Worm (Caenorhabditis elegans): ENCODE results near the gene C01G6.9.

DNA sequence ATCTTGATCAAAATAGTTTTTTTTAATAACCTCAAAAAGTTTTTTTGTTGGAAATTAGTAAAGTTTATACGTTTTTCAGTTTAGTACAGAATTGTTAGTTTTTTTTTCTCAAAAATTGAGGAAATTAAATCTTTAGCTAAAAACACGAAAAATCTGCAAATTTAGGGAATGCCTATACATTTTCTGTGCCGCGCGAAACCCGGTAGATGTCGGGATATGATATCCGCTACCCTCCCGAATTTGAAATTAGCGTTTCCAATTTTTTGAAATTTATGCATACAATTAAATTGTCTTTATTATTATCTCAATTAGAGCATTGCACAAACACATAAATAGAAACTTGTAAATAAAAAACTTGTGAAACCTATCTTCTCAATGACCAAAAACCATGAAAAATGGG is 37.4 kb upstream of the C01G6.9 start:
- TF ChIP-seq nhr-28 (tag; optimal IDR thresholded peaks at IDR 0.05) (no peak), lin-13 (GFP tag; optimal IDR thresholded peaks at IDR 0.05) (no peak), skn-1 (tag; optimal IDR thresholded peaks at IDR 0.05) (no peak), tbx-2 (tag; optimal IDR thresholded peaks at IDR 0.05) (no peak), elt-2 (tag; optimal IDR thresholded peaks at IDR 0.05) (no peak), ama-1 (optimal IDR thresholded peaks at IDR 0.05) (no peak), nhr-12 (tag; optimal IDR thresholded peaks at IDR 0.05) (no peak), lsy-2 (tag; optimal IDR thresholded peaks at IDR 0.05) (no peak), snpc-4 (tag; optimal IDR thresholded peaks at IDR 0.05) (no peak)

Measured in whole organism, L1 larva.